Fruit fly (Drosophila melanogaster) whole organism, embryonic: ENCODE data around the gene Rab19.

Source experiments
- CG10565 ChIP-seq: fragments of 200-800 bp; sonication (Bioruptor generic); optimal IDR thresholded peaks from 3 replicates; lab custom pipeline; 2016; ENCODE audit warnings: missing biosample characterization, mild to moderate bottlenecking, missing genetic modification characterization
- CG12391 ChIP-seq: fragments of 200-800 bp; sonication (Bioruptor generic); optimal IDR thresholded peaks from 3 replicates; lab custom pipeline; 2018; ENCODE audit warnings: missing biosample characterization, mild to moderate bottlenecking, missing genetic modification characterization, moderate library complexity
- CG15073 ChIP-seq: fragments of 200-800 bp; sonication (Bioruptor generic); optimal IDR thresholded peaks from 2 replicates; lab custom pipeline; 2016; ENCODE audit warnings: missing biosample characterization, missing genetic modification characterization
- CG18262 ChIP-seq: fragments of 200-800 bp; optimal IDR thresholded peaks from 3 replicates; lab custom pipeline; 2019; ENCODE audit warnings: missing biosample characterization, mild to moderate bottlenecking, missing genetic modification characterization, moderate library complexity
- CG1832 ChIP-seq: fragments of 200-800 bp; sonication (Bioruptor generic); optimal IDR thresholded peaks from 2 replicates; lab custom pipeline; 2017; ENCODE audit warnings: missing biosample characterization, mild to moderate bottlenecking, missing genetic modification characterization, inconsistent platforms
- CG2116 ChIP-seq: fragments of 200-800 bp; sonication (Bioruptor generic); optimal IDR thresholded peaks from 3 replicates; lab custom pipeline; 2018; ENCODE audit warnings: missing biosample characterization, mild to moderate bottlenecking, missing genetic modification characterization
- CG32532 ChIP-seq: fragments of 200-800 bp; sonication (Bioruptor generic); IDR thresholded peaks from 2 replicates; pipeline ENCODE4 v1.3.6; 2022; ENCODE audit warnings: missing biosample characterization, missing genetic modification characterization
- CG33213 ChIP-seq: fragments of 200-800 bp; sonication (Bioruptor generic); optimal IDR thresholded peaks from 3 replicates; lab custom pipeline; 2016; ENCODE audit warnings: missing biosample characterization, missing genetic modification characterization
- CG34224 ChIP-seq: fragments of 200-800 bp; sonication (Bioruptor generic); IDR thresholded peaks from 3 replicates; pipeline ENCODE4 v1.3.6; 2022; ENCODE audit warnings: missing biosample characterization, missing genetic modification characterization; ENCODE audit not compliant: partially characterized antibody
- CG3847 ChIP-seq: fragments of 200-800 bp; sonication (Bioruptor generic); IDR thresholded peaks from 2 replicates; pipeline ENCODE4 v1.3.6; 2022; ENCODE audit warnings: missing biosample characterization, missing genetic modification characterization
- CG8944 ChIP-seq: fragments of 200-800 bp; sonication (Bioruptor generic); optimal IDR thresholded peaks from 3 replicates; lab custom pipeline; 2016; ENCODE audit warnings: missing biosample characterization, missing genetic modification characterization
- Camta ChIP-seq: fragments of 200-800 bp; sonication (Bioruptor generic); optimal IDR thresholded peaks from 2 replicates; lab custom pipeline; 2016; ENCODE audit warnings: missing biosample characterization, missing genetic modification characterization
- Doc3 ChIP-seq: fragments of 200-800 bp; sonication (Bioruptor generic); IDR thresholded peaks from 3 replicates; pipeline ENCODE4 v1.3.6; 2022; ENCODE audit warnings: missing biosample characterization, missing genetic modification characterization; ENCODE audit not compliant: partially characterized antibody
- Eip74EF ChIP-seq, 2 experiments: fragments of 200-800 bp in 1 of 2; fragments of >200 bp in 1 of 2; sonication (Bioruptor generic) in 1 of 2; optimal IDR thresholded peaks; 2 replicates each; lab custom pipeline; 2017 to 2019; ENCODE audit warnings: missing biosample characterization in 2 of 2, missing genetic modification characterization in 2 of 2, mild to moderate bottlenecking in 1 of 2, moderate library complexity in 1 of 2
- H2.0 ChIP-seq: fragments of 200-800 bp; sonication (Bioruptor generic); IDR thresholded peaks from 2 replicates; pipeline ENCODE4 v1.3.6; 2022; ENCODE audit warnings: missing biosample characterization, missing genetic modification characterization
- HHEX ChIP-seq: fragments of 200-800 bp; sonication (Bioruptor generic); optimal IDR thresholded peaks from 3 replicates; lab custom pipeline; 2017; ENCODE audit warnings: missing biosample characterization, mild to moderate bottlenecking, missing genetic modification characterization, missing genetic modification reagents
- HLH4C ChIP-seq: fragments of 200-800 bp; sonication (Bioruptor generic); IDR thresholded peaks from 3 replicates; pipeline ENCODE4 v1.3.6; 2022; ENCODE audit warnings: missing biosample characterization, missing genetic modification characterization; ENCODE audit not compliant: partially characterized antibody
- MBD-R2 ChIP-seq: fragments of 200-800 bp; sonication (Bioruptor generic); IDR thresholded peaks from 2 replicates; pipeline ENCODE4 v1.3.6; 2022; ENCODE audit warnings: missing biosample characterization, missing genetic modification characterization
- Meics ChIP-seq: fragments of 200-800 bp; sonication (Bioruptor generic); optimal IDR thresholded peaks from 2 replicates; lab custom pipeline; 2017; ENCODE audit warnings: missing biosample characterization, mild to moderate bottlenecking, missing genetic modification characterization
- Oaz ChIP-seq: fragments of 200-800 bp; sonication (Bioruptor generic); IDR thresholded peaks from 2 replicates; pipeline ENCODE4 v1.3.6; 2022; ENCODE audit warnings: missing biosample characterization, missing genetic modification characterization
- PHDP ChIP-seq: fragments of 200-800 bp; sonication (Bioruptor generic); optimal IDR thresholded peaks from 3 replicates; lab custom pipeline; 2018; ENCODE audit warnings: missing biosample characterization, mild to moderate bottlenecking, missing genetic modification characterization, moderate library complexity
- Poxn ChIP-seq: fragments of 200-800 bp; sonication (Bioruptor generic); IDR thresholded peaks from 2 replicates; pipeline ENCODE4 v1.3.6; 2022; ENCODE audit warnings: missing biosample characterization, missing genetic modification characterization
- Rx ChIP-seq: fragments of 200-800 bp; sonication (Bioruptor generic); IDR thresholded peaks from 2 replicates; pipeline ENCODE4 v1.3.6; 2022; ENCODE audit warnings: missing biosample characterization, missing genetic modification characterization
- Sry-β ChIP-seq: fragments of 200-800 bp; sonication (Bioruptor generic); optimal IDR thresholded peaks from 2 replicates; lab custom pipeline; 2018; ENCODE audit warnings: missing biosample characterization, mild to moderate bottlenecking, missing genetic modification characterization, moderate library complexity
- ap ChIP-seq: fragments of 200-800 bp; sonication (Bioruptor generic); IDR thresholded peaks from 2 replicates; pipeline ENCODE4 v1.3.6; 2022; ENCODE audit warnings: missing biosample characterization, missing genetic modification characterization
- ash1 ChIP-seq: fragments of 200-800 bp; sonication (Bioruptor generic); optimal IDR thresholded peaks from 2 replicates; lab custom pipeline; 2018; ENCODE audit warnings: missing biosample characterization, mild to moderate bottlenecking, missing genetic modification characterization
- bab2 ChIP-seq: fragments of 200-800 bp; sonication (Bioruptor generic); optimal IDR thresholded peaks from 2 replicates; lab custom pipeline; 2016; ENCODE audit warnings: missing biosample characterization, missing genetic modification characterization
- bbx ChIP-seq: fragments of 200-800 bp; sonication (Bioruptor generic); IDR thresholded peaks from 2 replicates; pipeline ENCODE4 v1.3.6; 2022; ENCODE audit warnings: missing biosample characterization, missing genetic modification characterization; ENCODE audit not compliant: partially characterized antibody
- emc ChIP-seq: fragments of 200-800 bp; sonication (Bioruptor generic); optimal IDR thresholded peaks from 2 replicates; lab custom pipeline; 2016; ENCODE audit warnings: missing biosample characterization, missing genetic modification characterization
- esg ChIP-seq: fragments of 200-800 bp; sonication (Bioruptor generic); conservative IDR thresholded peaks from 2 replicates; pipeline ENCODE4 v1.3.6; 2022; ENCODE audit warnings: missing biosample characterization, missing genetic modification characterization
- eyg ChIP-seq: fragments of 200-800 bp; sonication (Bioruptor generic); optimal IDR thresholded peaks from 3 replicates; lab custom pipeline; 2016; ENCODE audit warnings: missing biosample characterization, missing genetic modification characterization
- fd64A ChIP-seq: fragments of 200-800 bp; sonication (Bioruptor generic); optimal IDR thresholded peaks from 3 replicates; lab custom pipeline; 2018; ENCODE audit warnings: missing biosample characterization, mild to moderate bottlenecking, missing genetic modification characterization
- gce ChIP-seq: fragments of 200-800 bp; sonication (Bioruptor generic); IDR thresholded peaks from 3 replicates; pipeline ENCODE4 v1.3.6; 2022; ENCODE audit warnings: missing biosample characterization, missing genetic modification characterization
- ken ChIP-seq: fragments of 200-800 bp; sonication (Bioruptor generic); IDR thresholded peaks from 3 replicates; pipeline ENCODE4 v1.3.6; 2022; ENCODE audit warnings: missing biosample characterization, missing genetic modification characterization
- luna ChIP-seq: fragments of 200-800 bp; sonication (Bioruptor generic); optimal IDR thresholded peaks from 2 replicates; lab custom pipeline; 2016; ENCODE audit warnings: missing biosample characterization, missing genetic modification characterization
- mirr ChIP-seq: fragments of 200-800 bp; sonication (Bioruptor generic); optimal IDR thresholded peaks from 3 replicates; lab custom pipeline; 2018; ENCODE audit warnings: missing biosample characterization, mild to moderate bottlenecking, missing genetic modification characterization
- oc ChIP-seq: fragments of 200-800 bp; sonication (Bioruptor generic); optimal IDR thresholded peaks from 2 replicates; lab custom pipeline; 2018; ENCODE audit warnings: missing biosample characterization, mild to moderate bottlenecking, missing genetic modification characterization, moderate library complexity
- pum ChIP-seq: fragments of 200-800 bp; sonication (Bioruptor generic); optimal IDR thresholded peaks from 2 replicates; lab custom pipeline; 2016; ENCODE audit warnings: missing biosample characterization, missing genetic modification characterization
- row ChIP-seq: fragments of 200-800 bp; sonication (Bioruptor generic); IDR thresholded peaks from 3 replicates; pipeline ENCODE4 v1.3.6; 2022; ENCODE audit warnings: missing biosample characterization, missing genetic modification characterization
- sens ChIP-seq: fragments of 200-800 bp; sonication (Bioruptor generic); peaks from one replicate; lab custom pipeline; 2016; ENCODE audit warnings: missing biosample characterization, missing genetic modification characterization
- ssp ChIP-seq: fragments of 200-800 bp; sonication (Bioruptor generic); IDR thresholded peaks from 2 replicates; pipeline ENCODE4 v1.3.6; 2022; ENCODE audit warnings: missing biosample characterization, missing genetic modification characterization
- stwl ChIP-seq: fragments of 200-800 bp; sonication (Bioruptor generic); optimal IDR thresholded peaks from 3 replicates; lab custom pipeline; 2018; ENCODE audit warnings: missing biosample characterization, mild to moderate bottlenecking, missing genetic modification characterization, moderate library complexity
- ttk ChIP-seq: fragments of 200-800 bp; sonication (Bioruptor generic); IDR thresholded peaks from 2 replicates; pipeline ENCODE4 v2.1.2; 2022; ENCODE audit warnings: missing biosample characterization, missing genetic modification characterization
- tup ChIP-seq: fragments of 200-800 bp; sonication (Bioruptor generic); optimal IDR thresholded peaks from 2 replicates; lab custom pipeline; 2016; ENCODE audit warnings: missing biosample characterization, mild to moderate bottlenecking, missing genetic modification characterization, moderate library complexity
- twi ChIP-seq: fragments of 200-800 bp; optimal IDR thresholded peaks from 2 replicates; lab custom pipeline; 2019; ENCODE audit warnings: missing biosample characterization, mild to moderate bottlenecking, missing genetic modification characterization, moderate library complexity
- vfl ChIP-seq: fragments of 200-800 bp; sonication (Bioruptor generic); optimal IDR thresholded peaks from 2 replicates; lab custom pipeline; 2016; ENCODE audit warnings: missing biosample characterization, missing genetic modification characterization
- wdn ChIP-seq: fragments of 200-800 bp; sonication (Bioruptor generic); IDR thresholded peaks from 2 replicates; pipeline ENCODE4 v1.3.6; 2022; ENCODE audit warnings: missing biosample characterization, missing genetic modification characterization
- wor ChIP-seq: fragments of 200-800 bp; sonication (Bioruptor generic); IDR thresholded peaks from 2 replicates; pipeline ENCODE4 v1.3.6; 2022; ENCODE audit warnings: missing biosample characterization, missing genetic modification characterization
- zfh1 ChIP-seq: fragments of 200-800 bp; sonication (Bioruptor generic); IDR thresholded peaks from 3 replicates; pipeline ENCODE4 v1.3.6; 2022; ENCODE audit warnings: missing biosample characterization, missing genetic modification characterization

Rab19 gene

dm6 chr3L:8340264-8341095 is 43.7 kb downstream of the Rab19 start, which contains the start of the genes Prim1 and CG7083 (continued):
- TF ChIP-seq HLH4C (GFP tag; lab: Robert Waterston, UW) (no peak), stwl (tag; lab: Kevin White, UChicago) (peak; percentile 65), CG10565 (GFP tag; lab: Kevin White, UChicago) (no peak), CG3847 (GFP tag; lab: Robert Waterston, UW) (no peak; the same call in 1 of the 2 replicates), CG33213 (peak; percentile 32), Meics (GFP tag; lab: Kevin White, UChicago) (peak; percentile 58), sens (GFP tag; lab: Kevin White, UChicago) (peak; percentile 93), mirr (GFP tag; lab: Kevin White, UChicago) (peak; percentile 32), wdn (peak; percentile 37; the same call in 1 of the 2 replicates), bab2 (GFP tag; lab: Kevin White, UChicago) (peak; percentile 61), pum (peak; percentile 62), gce (GFP tag; lab: Robert Waterston, UW) (no peak), Poxn (GFP tag; lab: Robert Waterston, UW) (no peak), CG2116 (GFP tag; lab: Kevin White, UChicago) (peak; percentile 67), H2.0 (0 out of 2 replicates have a peak, but pooled peaks have one; percentile 22), Eip74EF (GFP tag; optimal IDR thresholded peaks at IDR 0.05; lab: Kevin White, UChicago) (no peak), zfh1 (peak; percentile 63; the same call in 1 of the 3 replicates), ash1 (GFP tag; lab: Kevin White, UChicago) (no peak), twi (tag; lab: Kevin White, UChicago) (no peak), bbx (GFP tag; lab: Robert Waterston, UW) (peak; percentile 45), row (peak; percentile 68), Sry-β (no peak), MBD-R2 (GFP tag; lab: Robert Waterston, UW) (peak; percentile 67), eyg (GFP tag; lab: Kevin White, UChicago) (peak; percentile 49), ap (GFP tag; lab: Robert Waterston, UW) (no peak), fd64A (GFP tag; lab: Kevin White, UChicago) (no peak), ttk (GFP tag; lab: Robert Waterston, UW) (0 out of 2 replicates have a peak, but pooled peaks have one; percentile 19), CG12391 (tag; lab: Kevin White, UChicago) (peak; percentile 74), vfl (GFP tag; lab: Kevin White, UChicago) (peak; percentile 41), CG8944 (GFP tag; lab: Kevin White, UChicago) (peak; percentile 33), tup (GFP tag; lab: Kevin White, UChicago) (peak; percentile 24), Camta (GFP tag; lab: Kevin White, UChicago) (peak; percentile 74), CG32532 (peak; percentile 58; the same call in 1 of the 2 replicates), Rx (GFP tag; lab: Robert Waterston, UW) (no peak), CG34224 (no peak), CG1832 (GFP tag; lab: Kevin White, UChicago) (no peak), CG18262 (tag; lab: Kevin White, UChicago) (peak; percentile 47), wor (no peak), esg (GFP tag; lab: Robert Waterston, UW) (no peak), HHEX (GFP tag; lab: Kevin White, UChicago) (peak; percentile 20), ssp (no peak), emc (peak; percentile 6), luna (GFP tag; lab: Kevin White, UChicago) (peak; percentile 5), Oaz (GFP tag; lab: Robert Waterston, UW) (no peak), ken (GFP tag; lab: Robert Waterston, UW) (0 out of 3 replicates have a peak, but pooled peaks have one; percentile 35), Doc3 (GFP tag; lab: Robert Waterston, UW) (peak; percentile 34; the same call in 1 of the 3 replicates), PHDP (tag; lab: Kevin White, UChicago) (peak; percentile 57), CG15073 (no peak), oc (tag; lab: Kevin White, UChicago) (no peak)
